Worm (Caenorhabditis elegans) whole organism, L4 larva: ENCODE results near the gene gly-9.

ENCODE experiments used
- D1046.2 ChIP-seq: fragments of 200-800 bp; sonication (Bioruptor generic); IDR thresholded peaks from 2 replicates; pipeline ENCODE4 v1.3.6; 2022; ENCODE audit warnings: missing genetic modification characterization, missing compliant biosample characterization
- F26F4.8 ChIP-seq: fragments of 200-800 bp; sonication (Bioruptor generic); conservative IDR thresholded peaks from 2 replicates; pipeline ENCODE4 v1.3.6; 2022; ENCODE audit warnings: missing genetic modification characterization, missing compliant biosample characterization
- F37D6.2 ChIP-seq: sonication (generic microtip); optimal IDR thresholded peaks from 2 replicates; lab custom pipeline; 2016; ENCODE audit warnings: mild to moderate bottlenecking, missing genetic modification characterization, missing compliant biosample characterization
- F44E2.7 ChIP-seq: fragments of 200-800 bp; sonication (Bioruptor generic); IDR thresholded peaks from 2 replicates; pipeline ENCODE4 v2.1.2; 2022; ENCODE audit warnings: missing genetic modification characterization, missing compliant biosample characterization
- F49E8.2 ChIP-seq: sonication (generic microtip); optimal IDR thresholded peaks from 2 replicates; lab custom pipeline; 2016; ENCODE audit warnings: missing compliant biosample characterization, mild to moderate bottlenecking, missing genetic modification characterization, borderline replicate concordance
- R02D3.7 ChIP-seq: fragments of 150-350 bp; sonication (generic microtip); optimal IDR thresholded peaks from 3 replicates; lab custom pipeline; 2014; ENCODE audit warnings: missing biosample characterization, missing genetic modification characterization
- Y48G9A.11 ChIP-seq: fragments of 200-800 bp; sonication (Bioruptor generic); IDR thresholded peaks from 2 replicates; pipeline ENCODE4 v1.3.6; 2022; ENCODE audit warnings: missing genetic modification reagents, missing genetic modification characterization, missing compliant biosample characterization
- Y5F2A.4 ChIP-seq: fragments of 200-800 bp; sonication (Bioruptor generic); optimal IDR thresholded peaks from 2 replicates; lab custom pipeline; 2018; ENCODE audit warnings: mild to moderate bottlenecking, missing genetic modification characterization, missing compliant biosample characterization
- arid-1 ChIP-seq: fragments of 200-800 bp; sonication (Bioruptor generic); conservative IDR thresholded peaks from 2 replicates; pipeline ENCODE4 v1.3.6; 2022; ENCODE audit warnings: missing genetic modification reagents, missing genetic modification characterization, missing compliant biosample characterization
- attf-4 ChIP-seq: sonication (generic microtip); optimal IDR thresholded peaks from 3 replicates; lab custom pipeline; 2017; ENCODE audit warnings: missing biosample characterization, missing genetic modification characterization
- ceh-20 ChIP-seq: fragments of 200-800 bp; sonication (Bioruptor generic); IDR thresholded peaks from 2 replicates; pipeline ENCODE4 v1.3.6; 2022; ENCODE audit warnings: missing genetic modification reagents, missing genetic modification characterization, missing compliant biosample characterization
- ceh-28 ChIP-seq: fragments of 150-350 bp; optimal IDR thresholded peaks from 2 replicates; lab custom pipeline; 2014; ENCODE audit warnings: missing biosample characterization, missing genetic modification reagents, missing genetic modification characterization
- daf-16 ChIP-seq, 3 experiments: sonication (generic microtip); optimal IDR thresholded peaks; 2 replicates each; lab custom pipeline; 2016 to 2017; ENCODE audit warnings: missing genetic modification characterization in 3 of 3, missing genetic modification reagents in 3 of 3, mild to moderate bottlenecking in 2 of 3, missing compliant biosample characterization in 2 of 3, missing biosample characterization in 1 of 3, moderate library complexity in 1 of 3
- dmd-6 ChIP-seq: fragments of 200-800 bp; sonication (Bioruptor generic); IDR thresholded peaks from 2 replicates; pipeline ENCODE4 v1.3.6; 2022; ENCODE audit warnings: missing genetic modification reagents, missing genetic modification characterization, missing compliant biosample characterization
- dmd-9 ChIP-seq: fragments of 200-800 bp; sonication (Bioruptor generic); IDR thresholded peaks from 2 replicates; pipeline ENCODE4 v1.3.6; 2022; ENCODE audit warnings: missing genetic modification reagents, missing genetic modification characterization, missing compliant biosample characterization
- dpl-1 ChIP-seq: fragments of 150-350 bp; optimal IDR thresholded peaks from 2 replicates; lab custom pipeline; 2014; ENCODE audit warnings: missing biosample characterization, missing genetic modification reagents, missing genetic modification characterization
- egl-27 ChIP-seq: sonication (generic microtip); optimal IDR thresholded peaks from 3 replicates; lab custom pipeline; 2017; ENCODE audit warnings: missing biosample characterization, missing genetic modification reagents, missing genetic modification characterization
- fos-1 ChIP-seq: fragments of 150-350 bp; optimal IDR thresholded peaks from 2 replicates; lab custom pipeline; 2014; ENCODE audit warnings: missing biosample characterization, missing genetic modification characterization
- gei-8 ChIP-seq: fragments of 200-800 bp; sonication (Bioruptor generic); optimal IDR thresholded peaks from 2 replicates; lab custom pipeline; 2018; ENCODE audit warnings: mild to moderate bottlenecking, missing genetic modification characterization, missing compliant biosample characterization
- hif-1 ChIP-seq, 2 experiments: sonication (generic microtip); optimal IDR thresholded peaks; 2 replicates each; lab custom pipeline; 2016 to 2017; ENCODE audit warnings: missing compliant biosample characterization in 2 of 2, missing genetic modification characterization in 2 of 2, missing genetic modification reagents in 2 of 2, missing genotype in 2 of 2, mild to moderate bottlenecking in 1 of 2
- hlh-30 ChIP-seq: sonication (generic microtip); optimal IDR thresholded peaks from 2 replicates; lab custom pipeline; 2017; ENCODE audit warnings: antibody characterized with exemption, mild to moderate bottlenecking, missing genetic modification characterization, missing compliant biosample characterization; ENCODE audit not compliant: insufficient read depth
- jun-1 ChIP-seq: fragments of 150-350 bp; optimal IDR thresholded peaks from 2 replicates; lab custom pipeline; 2014; ENCODE audit warnings: missing biosample characterization, missing genetic modification reagents, missing genetic modification characterization
- lim-7 ChIP-seq: fragments of 200-800 bp; sonication (Bioruptor generic); IDR thresholded peaks from 2 replicates; pipeline ENCODE4 v1.3.6; 2022; ENCODE audit warnings: missing genetic modification characterization, missing compliant biosample characterization
- lin-15B ChIP-seq: fragments of 150-350 bp; sonication (generic microtip); optimal IDR thresholded peaks from 3 replicates; lab custom pipeline; 2014; ENCODE audit warnings: missing biosample characterization, missing genetic modification characterization
- lin-38 ChIP-seq: fragments of 200-800 bp; sonication (Bioruptor generic); IDR thresholded peaks from 2 replicates; pipeline ENCODE4 v1.3.6; 2022; ENCODE audit warnings: missing genetic modification reagents, missing genetic modification characterization, missing compliant biosample characterization
- lsy-2 ChIP-seq, 2 experiments: fragments of 150-350 bp in 1 of 2; sonication (generic microtip) in 1 of 2; optimal IDR thresholded peaks; 2 replicates each; lab custom pipeline; 2014 to 2017; ENCODE audit warnings: missing biosample characterization in 2 of 2, missing genetic modification characterization in 2 of 2
- madf-5 ChIP-seq, 2 experiments: fragments of 200-800 bp; sonication (Bioruptor generic); IDR thresholded peaks; 2 replicates each; pipeline ENCODE4 v1.3.6; 2022; ENCODE audit warnings: missing compliant biosample characterization in 2 of 2, missing genetic modification characterization in 2 of 2
- mep-1 ChIP-seq: fragments of 150-350 bp; sonication (generic microtip); optimal IDR thresholded peaks from 3 replicates; lab custom pipeline; 2014; ENCODE audit warnings: missing biosample characterization, missing genetic modification characterization
- mxl-2 ChIP-seq: fragments of 200-800 bp; sonication (Bioruptor generic); conservative IDR thresholded peaks from 2 replicates; pipeline ENCODE4 v1.3.6; 2022; ENCODE audit warnings: missing genetic modification reagents, missing genetic modification characterization, missing compliant biosample characterization
- nhr-10 ChIP-seq: fragments of 150-350 bp; optimal IDR thresholded peaks from 2 replicates; lab custom pipeline; 2014; ENCODE audit warnings: missing biosample characterization, missing genetic modification characterization
- nhr-237 ChIP-seq: sonication (generic microtip); optimal IDR thresholded peaks from 2 replicates; lab custom pipeline; 2017; ENCODE audit warnings: missing biosample characterization, missing genetic modification characterization
- nhr-25 ChIP-seq: sonication (generic microtip); optimal IDR thresholded peaks from 2 replicates; lab custom pipeline; 2017; ENCODE audit warnings: missing genetic modification characterization, mild to moderate bottlenecking, missing compliant biosample characterization, antibody characterized with exemption, moderate library complexity, borderline replicate concordance; ENCODE audit not compliant: insufficient read depth
- nhr-28 ChIP-seq: fragments of 150-350 bp; optimal IDR thresholded peaks from 2 replicates; lab custom pipeline; 2014; ENCODE audit warnings: missing biosample characterization, missing genetic modification characterization
- nhr-48 ChIP-seq: sonication (generic microtip); optimal IDR thresholded peaks from 2 replicates; lab custom pipeline; 2016; ENCODE audit warnings: mild to moderate bottlenecking, missing genetic modification characterization, missing compliant biosample characterization
- nhr-6 ChIP-seq: fragments of 150-350 bp; optimal IDR thresholded peaks from 2 replicates; lab custom pipeline; 2014; ENCODE audit warnings: missing biosample characterization, missing genetic modification characterization
- nhr-76 ChIP-seq: fragments of 150-350 bp; optimal IDR thresholded peaks from 2 replicates; lab custom pipeline; 2014; ENCODE audit warnings: missing biosample characterization, missing genetic modification characterization
- pha-4 ChIP-seq, 2 experiments: fragments of 150-350 bp in 1 of 2; fragments of 200-800 bp in 1 of 2; sonication (Bioruptor generic) in 1 of 2; IDR thresholded peaks in 1 of 2; optimal IDR thresholded peaks in 1 of 2; 2 replicates each; pipeline versions ENCODE4 v1.3.6 to Lab custom; 2014 to 2022; ENCODE audit warnings: missing genetic modification characterization in 2 of 2, missing genetic modification reagents in 2 of 2, missing biosample characterization in 1 of 2, missing compliant biosample characterization in 1 of 2
- rbr-2 ChIP-seq: sonication (generic microtip); optimal IDR thresholded peaks from 2 replicates; lab custom pipeline; 2016; ENCODE audit warnings: missing genotype, missing genetic modification characterization, missing compliant biosample characterization
- snpc-1.2 ChIP-seq: fragments of 200-800 bp; sonication (Bioruptor generic); IDR thresholded peaks from 2 replicates; pipeline ENCODE4 v1.3.6; 2022; ENCODE audit warnings: missing genetic modification reagents, missing genetic modification characterization, missing compliant biosample characterization
- snpc-4 ChIP-seq: fragments of 150-350 bp; optimal IDR thresholded peaks from 2 replicates; lab custom pipeline; 2014; ENCODE audit warnings: missing biosample characterization, missing genetic modification characterization
- spr-1 ChIP-seq: sonication (generic microtip); optimal IDR thresholded peaks from 2 replicates; lab custom pipeline; 2016; ENCODE audit warnings: mild to moderate bottlenecking, missing genetic modification characterization, missing compliant biosample characterization
- spr-3 ChIP-seq: fragments of 200-800 bp; sonication (Bioruptor generic); optimal IDR thresholded peaks from 2 replicates; lab custom pipeline; 2018; ENCODE audit warnings: mild to moderate bottlenecking, missing genetic modification characterization, missing compliant biosample characterization
- tag-97 ChIP-seq: fragments of 200-800 bp; sonication (Bioruptor generic); IDR thresholded peaks from 2 replicates; pipeline ENCODE4 v1.3.6; 2022; ENCODE audit warnings: missing genetic modification characterization, missing compliant biosample characterization
- tra-1 ChIP-seq: fragments of 200-800 bp; sonication (Bioruptor generic); IDR thresholded peaks from 2 replicates; pipeline ENCODE4 v1.3.6; 2022; ENCODE audit warnings: missing genetic modification reagents, missing genetic modification characterization, missing compliant biosample characterization
- unc-130 ChIP-seq: sonication (generic microtip); optimal IDR thresholded peaks from 2 replicates; lab custom pipeline; 2016; ENCODE audit warnings: missing genetic modification reagents, missing genetic modification characterization, missing compliant biosample characterization
- unc-39 ChIP-seq: sonication (generic microtip); optimal IDR thresholded peaks from 2 replicates; lab custom pipeline; 2017; ENCODE audit warnings: missing biosample characterization, missing genetic modification characterization
- vab-7 ChIP-seq: fragments of 200-800 bp; sonication (Bioruptor generic); IDR thresholded peaks from 2 replicates; pipeline ENCODE4 v1.3.6; 2022; ENCODE audit warnings: missing genetic modification reagents, missing genetic modification characterization, missing compliant biosample characterization
- zag-1 ChIP-seq: fragments of 150-350 bp; optimal IDR thresholded peaks from 2 replicates; lab custom pipeline; 2014; ENCODE audit warnings: missing biosample characterization, missing genetic modification characterization
- zip-2 ChIP-seq: fragments of 150-350 bp; optimal IDR thresholded peaks from 2 replicates; lab custom pipeline; 2014; ENCODE audit warnings: missing biosample characterization, missing genetic modification characterization
- ztf-7 ChIP-seq: fragments of 150-350 bp; optimal IDR thresholded peaks from 2 replicates; lab custom pipeline; 2014; ENCODE audit warnings: missing biosample characterization, missing genetic modification characterization

Gene gly-9

DNA sequence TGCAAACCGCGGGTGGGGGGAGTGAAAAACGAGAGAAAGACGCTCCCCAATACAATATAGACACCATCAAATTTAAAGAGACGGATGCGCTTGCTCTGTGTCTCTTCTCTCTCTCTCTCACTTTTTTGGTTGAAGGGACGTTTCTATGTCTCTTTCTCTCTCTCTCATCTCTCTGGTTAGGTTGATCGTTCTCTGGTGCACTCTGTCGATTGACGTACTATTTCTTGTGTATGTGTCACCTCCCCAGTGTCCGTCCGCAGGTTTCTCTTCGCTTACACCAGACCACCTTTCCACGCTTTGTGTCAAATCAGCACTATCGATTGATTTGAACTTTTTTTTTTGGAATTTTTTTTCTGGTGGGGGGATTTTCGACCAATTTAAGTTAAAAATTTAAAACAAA, 47.0 kb downstream of the gly-9 start (continued):
- TF ChIP-seq F26F4.8 (GFP tag; lab: Robert Waterston, UW) (no peak), dmd-6 (GFP tag; lab: Robert Waterston, UW) (peak; percentile 82), Y5F2A.4 (no peak), dpl-1 (GFP tag; lab: Kevin White, UChicago) (peak; percentile 42), zag-1 (tag; lab: Kevin White, UChicago) (no peak), hif-1 (tag; optimal IDR thresholded peaks at IDR 0.05; lab: Kevin White, UChicago) (peak in 1 of 2 experiments; percentile 49), unc-39 (no peak), mxl-2 (GFP tag; lab: Robert Waterston, UW) (no peak), spr-1 (tag; lab: Kevin White, UChicago) (peak; percentile 57), daf-16 (GFP tag; optimal IDR thresholded peaks at IDR 0.05; lab: Kevin White, UChicago) (no peak), daf-16 (tag; optimal IDR thresholded peaks at IDR 0.05; lab: Kevin White, UChicago) (peak; percentile 74), jun-1 (tag; lab: Kevin White, UChicago) (no peak), nhr-6 (tag; lab: Kevin White, UChicago) (peak; percentile 71), nhr-76 (no peak), ceh-20 (GFP tag; lab: Robert Waterston, UW) (peak; percentile 68; the same call in 1 of the 2 replicates), egl-27 (no peak), tra-1 (GFP tag; lab: Robert Waterston, UW) (0 out of 2 replicates have a peak, but pooled peaks have one; percentile 47), lsy-2 (tag; optimal IDR thresholded peaks at IDR 0.05; lab: Kevin White, UChicago) (peak; percentile 30 to 74), nhr-28 (tag; lab: Kevin White, UChicago) (peak; percentile 88), Y48G9A.11 (GFP tag; lab: Robert Waterston, UW) (no peak), fos-1 (tag; lab: Kevin White, UChicago) (no peak), rbr-2 (tag; lab: Kevin White, UChicago) (peak; percentile 46), ztf-7 (tag; lab: Kevin White, UChicago) (peak; percentile 6), hlh-30 (peak; percentile 87), lim-7 (GFP tag; lab: Robert Waterston, UW) (no peak), attf-4 (tag; lab: Kevin White, UChicago) (no peak), arid-1 (GFP tag; lab: Robert Waterston, UW) (0 out of 2 replicates have a peak, but pooled peaks have one; percentile 14), R02D3.7 (tag; lab: Kevin White, UChicago) (no peak), gei-8 (GFP tag; lab: Kevin White, UChicago) (no peak), vab-7 (GFP tag; lab: Robert Waterston, UW) (no peak), zip-2 (tag; lab: Kevin White, UChicago) (no peak), F44E2.7 (GFP tag; lab: Robert Waterston, UW) (no peak), lin-15B (no peak), spr-3 (GFP tag; lab: Kevin White, UChicago) (no peak), nhr-10 (tag; lab: Kevin White, UChicago) (no peak), snpc-4 (tag; lab: Kevin White, UChicago) (no peak), snpc-1.2 (GFP tag; lab: Robert Waterston, UW) (no peak), D1046.2 (GFP tag; lab: Robert Waterston, UW) (no peak), ceh-28 (tag; lab: Kevin White, UChicago) (peak; percentile 69), madf-5 (GFP tag; IDR thresholded peaks at IDR 0.05; lab: Robert Waterston, UW) (no peak), tag-97 (no peak), nhr-48 (tag; lab: Kevin White, UChicago) (peak; percentile 50), pha-4 (GFP tag; IDR thresholded peaks at IDR 0.05; lab: Robert Waterston, UW) (no peak; the same call in 1 of the 2 replicates), pha-4 (tag; optimal IDR thresholded peaks at IDR 0.05; lab: Kevin White, UChicago) (no peak), dmd-9 (no peak), nhr-237 (tag; lab: Kevin White, UChicago) (no peak), F37D6.2 (tag; lab: Kevin White, UChicago) (no peak), nhr-25 (tag; lab: Kevin White, UChicago) (peak; percentile 43), lin-38 (peak; percentile 50), unc-130 (GFP tag; lab: Kevin White, UChicago) (no peak), mep-1 (tag; lab: Kevin White, UChicago) (peak; percentile 91), F49E8.2 (tag; lab: Kevin White, UChicago) (no peak)
